Worm (Caenorhabditis elegans) whole organism, late embryonic: Measurements from ENCODE around the gene F07F6.1.

Experiments
- ama-1 ChIP-seq: fragments of 150-350 bp; optimal IDR thresholded peaks from 2 replicates; lab custom pipeline; 2014
- hlh-30 ChIP-seq: sonication (generic microtip); optimal IDR thresholded peaks from 2 replicates; lab custom pipeline; 2017; ENCODE audit warnings: antibody characterized with exemption, missing genetic modification characterization, missing compliant biosample characterization; ENCODE audit not compliant: insufficient read depth
- hlh-6 ChIP-seq: sonication (generic microtip); optimal IDR thresholded peaks from 2 replicates; lab custom pipeline; 2016; ENCODE audit warnings: missing genotype, missing genetic modification characterization, missing compliant biosample characterization
- nfya-1 ChIP-seq: sonication (generic microtip); optimal IDR thresholded peaks from 2 replicates; lab custom pipeline; 2017; ENCODE audit warnings: missing genetic modification characterization, mild to moderate bottlenecking, missing compliant biosample characterization, antibody characterized with exemption, moderate library complexity
- nhr-232 ChIP-seq: sonication (generic microtip); optimal IDR thresholded peaks from 2 replicates; lab custom pipeline; 2016; ENCODE audit warnings: missing genetic modification characterization, missing compliant biosample characterization
- tbx-2 ChIP-seq: sonication (generic microtip); optimal IDR thresholded peaks from 2 replicates; lab custom pipeline; 2016; ENCODE audit warnings: missing genetic modification characterization, missing compliant biosample characterization
- unc-55 ChIP-seq: sonication (generic microtip); optimal IDR thresholded peaks from 2 replicates; lab custom pipeline; 2017; ENCODE audit warnings: missing biosample characterization, missing genetic modification reagents, missing genetic modification characterization
- unc-86 ChIP-seq: sonication (generic microtip); optimal IDR thresholded peaks from 2 replicates; lab custom pipeline; 2016; ENCODE audit warnings: missing genetic modification characterization, missing compliant biosample characterization

DNA sequence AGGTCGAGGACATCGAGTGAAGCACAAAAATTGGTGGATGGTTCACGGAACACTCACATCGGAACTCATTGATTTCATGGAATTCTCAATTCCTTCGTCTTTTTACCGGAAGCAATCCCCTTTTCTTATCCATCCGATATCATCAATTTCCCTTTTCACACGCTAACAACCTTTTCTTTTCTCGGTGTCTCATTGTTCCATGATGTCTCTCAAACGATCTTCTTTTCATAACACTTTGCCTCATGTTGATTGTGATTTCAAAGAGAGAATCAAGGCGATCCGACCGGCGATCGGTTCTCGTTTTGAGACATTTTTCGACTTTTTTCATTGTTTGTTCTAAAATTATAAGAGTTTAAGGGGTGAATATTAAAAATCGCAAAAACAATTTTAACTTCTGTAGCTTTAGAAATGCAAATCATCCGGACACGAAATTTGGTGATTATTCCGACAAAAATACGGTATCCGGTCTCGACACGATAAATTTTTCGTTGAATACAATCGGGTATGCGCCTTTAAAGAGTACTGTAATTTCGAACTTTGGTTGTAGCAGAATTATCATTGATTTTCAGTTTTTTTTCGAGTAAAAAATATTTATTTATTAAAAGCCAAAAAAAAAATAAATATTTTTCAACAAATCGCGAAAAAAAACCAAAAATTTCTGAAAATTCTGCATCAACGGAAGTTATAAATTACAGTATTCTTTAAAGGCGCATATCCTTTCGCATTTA is 21.2 kb downstream of the F07F6.1 start:
- TF ChIP-seq tbx-2 (tag; lab: Kevin White, UChicago) (no peak), unc-55 (GFP tag; lab: Kevin White, UChicago) (no peak), hlh-30 (tag; lab: Kevin White, UChicago) (no peak), ama-1 (no peak), unc-86 (no peak), hlh-6 (tag; lab: Kevin White, UChicago) (no peak), nhr-232 (tag; lab: Kevin White, UChicago) (no peak), nfya-1 (no peak)
